Fruit fly (Drosophila melanogaster): ENCODE measurements around the gene CG10979.

The CG10979 gene

DNA sequence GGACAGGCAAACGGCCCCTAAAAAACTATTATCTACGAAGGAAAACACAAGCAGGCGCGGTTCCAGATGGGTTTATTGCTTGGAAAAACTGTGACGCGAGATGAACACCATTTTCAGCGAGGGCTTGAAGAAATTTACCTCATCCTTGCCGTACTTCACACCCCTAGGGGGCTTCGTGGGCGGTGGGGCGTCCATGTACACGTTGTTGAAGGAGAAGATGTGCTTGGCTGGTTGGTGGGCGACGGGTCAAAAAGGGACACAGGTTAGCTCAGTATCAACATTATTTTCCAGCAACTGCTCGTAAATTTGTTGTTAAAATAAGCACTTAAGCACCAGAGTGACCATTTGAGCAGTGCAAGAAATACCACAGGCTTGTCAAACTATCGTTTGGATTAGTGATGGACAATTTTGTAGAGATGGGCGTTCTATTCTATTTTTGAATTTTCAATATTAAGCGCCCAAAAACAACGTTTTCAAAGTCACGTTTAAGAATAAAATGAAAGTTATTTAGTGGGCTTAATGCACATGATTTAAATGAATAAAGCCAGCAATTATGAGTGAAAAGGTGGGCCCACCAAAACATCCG, 35.8 kb upstream of the CG10979 start, which contains the start of gene Sec8:
TSS of gene Sec8 (minus strand) at position 374 of the 586 bp plus-strand sequence.
- TF ChIP-seq Hmr (GFP tag; optimal IDR thresholded peaks at IDR 0.05) (no peak), CG14441 (GFP tag; IDR thresholded peaks at IDR 0.05) (no peak), PHDP (tag; optimal IDR thresholded peaks at IDR 0.05) (no peak), CG12769 (tag; optimal IDR thresholded peaks at IDR 0.05) (no peak), tin (GFP tag; optimal IDR thresholded peaks at IDR 0.05) (peak; percentile 60), CG17912 (GFP tag; optimal IDR thresholded peaks at IDR 0.05) (no peak), stwl (tag; optimal IDR thresholded peaks at IDR 0.05) (peak; percentile 71), ranshi (GFP tag; IDR thresholded peaks at IDR 0.05) (0 out of 2 replicates have a peak, but pooled peaks have one; percentile 34), stc (GFP tag; IDR thresholded peaks at IDR 0.05) (no peak), lmd (GFP tag; IDR thresholded peaks at IDR 0.05) (peak; percentile 36; the same call in 1 of the 2 replicates), CG7745 (tag; optimal IDR thresholded peaks at IDR 0.05) (no peak), dimm (GFP tag; IDR thresholded peaks at IDR 0.05) (no peak), tll (GFP tag; optimal IDR thresholded peaks at IDR 0.05) (no peak), emc (GFP tag; optimal IDR thresholded peaks at IDR 0.05) (peak; percentile 15), aop (GFP tag; IDR thresholded peaks at IDR 0.05) (no peak), CG2712 (tag; optimal IDR thresholded peaks at IDR 0.05) (peak; percentile 60), CG11456 (GFP tag; IDR thresholded peaks at IDR 0.05) (peak; percentile 56; the same call in 1 of the 3 replicates), Gsc (GFP tag; IDR thresholded peaks at IDR 0.05) (no peak), pfk (GFP tag; optimal IDR thresholded peaks at IDR 0.05) (no peak), grn (GFP tag; optimal IDR thresholded peaks at IDR 0.05) (no peak), CG34376 (GFP tag; optimal IDR thresholded peaks at IDR 0.05) (peak; percentile 12), Atf-2 (GFP tag; optimal IDR thresholded peaks at IDR 0.05) (no peak), sens (GFP tag) (peak; percentile 75), CG30020 (tag; optimal IDR thresholded peaks at IDR 0.05) (peak; percentile 31), bab2 (GFP tag; optimal IDR thresholded peaks at IDR 0.05) (no peak), tx (GFP tag; optimal IDR thresholded peaks at IDR 0.05) (peak; percentile 40), inv (GFP tag; IDR thresholded peaks at IDR 0.05; ENCODE audit: partially characterized antibody) (peak; percentile 82), CG11247 (GFP tag; IDR thresholded peaks at IDR 0.05) (0 out of 2 replicates have a peak, but pooled peaks have one; percentile 17), pita (GFP tag; optimal IDR thresholded peaks at IDR 0.05) (no peak), pnt (GFP tag; optimal IDR thresholded peaks at IDR 0.05) (peak; percentile 21), HLH4C (GFP tag; IDR thresholded peaks at IDR 0.05; ENCODE audit: partially characterized antibody) (peak; percentile 71; the same call in 2 of the 3 replicates), kay (GFP tag; optimal IDR thresholded peaks at IDR 0.05) (peak; percentile 1), pzg (GFP tag; optimal IDR thresholded peaks at IDR 0.05) (peak; percentile 91), CG18011 (GFP tag; optimal IDR thresholded peaks at IDR 0.05) (no peak), NfI (GFP tag; optimal IDR thresholded peaks at IDR 0.05) (peak; percentile 1), gro (GFP tag; optimal IDR thresholded peaks at IDR 0.05) (no peak), CG6254 (GFP tag; optimal IDR thresholded peaks at IDR 0.05) (peak; percentile 26), CG18476 (GFP tag; optimal IDR thresholded peaks at IDR 0.05) (no peak), Dll (GFP tag; IDR thresholded peaks at IDR 0.05; ENCODE audit: partially characterized antibody) (peak; percentile 83), CG12942 (GFP tag; optimal IDR thresholded peaks at IDR 0.05) (no peak), Vsx1 (GFP tag; optimal IDR thresholded peaks at IDR 0.05) (no peak), CG4360 (GFP tag; IDR thresholded peaks at IDR 0.05) (0 out of 2 replicates have a peak, but pooled peaks have one; percentile 5), Myb (GFP tag; optimal IDR thresholded peaks at IDR 0.05) (peak; percentile 81), CG3407 (GFP tag; optimal IDR thresholded peaks at IDR 0.05) (no peak), Med (GFP tag) (peak; percentile 93), CG2889 (GFP tag; IDR thresholded peaks at IDR 0.05) (no peak), trem (tag; optimal IDR thresholded peaks at IDR 0.05) (peak; percentile 80), Camta (GFP tag; optimal IDR thresholded peaks at IDR 0.05) (no peak), Doc3 (GFP tag; IDR thresholded peaks at IDR 0.05; ENCODE audit: partially characterized antibody) (peak; percentile 70), Xbp1 (GFP tag; optimal IDR thresholded peaks at IDR 0.05) (peak; percentile 56)
